Worm (Caenorhabditis elegans) whole organism, young adult: ENCODE results near the gene gphr-2.

Experiments used
- F33H1.4 ChIP-seq: fragments of 200-800 bp; sonication (Bioruptor generic); IDR thresholded peaks from 2 replicates; pipeline ENCODE4 v1.3.6; 2022; ENCODE audit warnings: missing genetic modification reagents, missing genetic modification characterization, missing compliant biosample characterization
- madf-8 ChIP-seq: fragments of 200-800 bp; sonication (Bioruptor generic); conservative IDR thresholded peaks from 2 replicates; pipeline ENCODE4 v1.3.6; 2022; ENCODE audit warnings: missing genetic modification reagents, missing genetic modification characterization, missing compliant biosample characterization
- pha-4 ChIP-seq: fragments of 150-350 bp; sonication (generic microtip); optimal IDR thresholded peaks from 2 replicates; lab custom pipeline; 2014; ENCODE audit warnings: missing biosample characterization, missing genetic modification reagents, missing genetic modification characterization
- ztf-25 ChIP-seq: fragments of 200-800 bp; sonication (Bioruptor generic); IDR thresholded peaks from 2 replicates; pipeline ENCODE4 v1.3.6; 2022; ENCODE audit warnings: missing genetic modification reagents, missing genetic modification characterization, missing compliant biosample characterization
- ztf-3 ChIP-seq: fragments of 200-800 bp; sonication (Bioruptor generic); optimal IDR thresholded peaks from 2 replicates; lab custom pipeline; 2018; ENCODE audit warnings: mild to moderate bottlenecking, missing genetic modification characterization, missing compliant biosample characterization

DNA sequence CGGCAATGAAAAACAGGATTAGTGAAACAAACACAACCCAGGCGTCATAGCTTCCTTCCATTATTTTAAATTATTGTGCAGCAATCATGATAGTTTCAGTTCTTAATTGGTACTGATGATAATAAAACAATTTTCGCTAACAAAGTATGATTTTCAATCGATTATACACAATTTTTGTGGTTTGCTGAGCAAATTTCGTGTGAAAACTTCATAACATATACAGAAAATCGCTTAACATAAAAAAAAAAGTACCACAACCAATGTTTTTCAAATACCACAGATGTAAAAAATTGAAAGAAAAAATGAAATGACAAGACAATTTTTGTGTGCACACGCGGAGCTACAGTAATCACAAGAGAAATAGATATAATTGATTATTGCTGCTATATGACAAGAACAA lies at the start of gene gphr-2:
- no peak for TF ChIP-seq ztf-3 (GFP tag; lab: Kevin White, UChicago)
- no peak for TF ChIP-seq pha-4 (tag; lab: Kevin White, UChicago)
- no peak for TF ChIP-seq madf-8 (GFP tag; lab: Robert Waterston, UW)
- TF ChIP-seq F33H1.4 (GFP tag; lab: Robert Waterston, UW), result no peak
- TF ChIP-seq ztf-25 (GFP tag; lab: Robert Waterston, UW), result no peak
